Worm (Caenorhabditis elegans) whole organism, late embryonic: Measurements from ENCODE around the gene C48B4.9.

Experiments used
- T23F11.4 ChIP-seq: fragments of 200-800 bp; sonication (Bioruptor generic); optimal IDR thresholded peaks from 2 replicates; lab custom pipeline; 2018; ENCODE audit warnings: mild to moderate bottlenecking, missing genetic modification characterization, missing compliant biosample characterization
- ceh-18 ChIP-seq: sonication (generic microtip); optimal IDR thresholded peaks from 2 replicates; lab custom pipeline; 2016; ENCODE audit warnings: missing genetic modification characterization, missing compliant biosample characterization
- che-1 ChIP-seq: sonication (generic microtip); optimal IDR thresholded peaks from 2 replicates; lab custom pipeline; 2016; ENCODE audit warnings: mild to moderate bottlenecking, missing genetic modification characterization, missing compliant biosample characterization
- elt-2 ChIP-seq: sonication (generic microtip); optimal IDR thresholded peaks from 2 replicates; lab custom pipeline; 2016; ENCODE audit warnings: missing genetic modification reagents, missing genetic modification characterization, missing compliant biosample characterization
- fkh-6 ChIP-seq: sonication (generic microtip); optimal IDR thresholded peaks from 2 replicates; lab custom pipeline; 2016; ENCODE audit warnings: missing genetic modification characterization, missing compliant biosample characterization
- lin-11 ChIP-seq: fragments of 200-800 bp; sonication (Bioruptor generic); optimal IDR thresholded peaks from 2 replicates; lab custom pipeline; 2018; ENCODE audit warnings: mild to moderate bottlenecking, missing genetic modification characterization, missing compliant biosample characterization
- nfya-1 ChIP-seq: sonication (generic microtip); optimal IDR thresholded peaks from 2 replicates; lab custom pipeline; 2017; ENCODE audit warnings: missing genetic modification characterization, mild to moderate bottlenecking, missing compliant biosample characterization, antibody characterized with exemption, moderate library complexity
- npax-4 ChIP-seq: sonication (generic microtip); optimal IDR thresholded peaks from 2 replicates; lab custom pipeline; 2016; ENCODE audit warnings: missing genetic modification characterization, missing compliant biosample characterization
- pag-3 ChIP-seq: sonication (generic microtip); optimal IDR thresholded peaks from 2 replicates; lab custom pipeline; 2016; ENCODE audit warnings: missing compliant biosample characterization, missing genetic modification characterization, borderline replicate concordance
- pha-4 ChIP-seq: fragments of 150-350 bp; optimal IDR thresholded peaks from 2 replicates; lab custom pipeline; 2018; ENCODE audit warnings: missing biosample characterization, missing genetic modification reagents, missing genetic modification characterization
- unc-55 ChIP-seq: sonication (generic microtip); optimal IDR thresholded peaks from 2 replicates; lab custom pipeline; 2017; ENCODE audit warnings: missing biosample characterization, missing genetic modification reagents, missing genetic modification characterization
- zip-5 ChIP-seq: sonication (generic microtip); optimal IDR thresholded peaks from 2 replicates; lab custom pipeline; 2016; ENCODE audit warnings: missing genetic modification characterization, missing compliant biosample characterization

- TF ChIP-seq che-1 (no peak), unc-55 (GFP tag; lab: Kevin White, UChicago) (no peak), pha-4 (tag; lab: Kevin White, UChicago) (no peak), T23F11.4 (GFP tag; lab: Kevin White, UChicago) (no peak), elt-2 (tag; lab: Kevin White, UChicago) (no peak), ceh-18 (tag; lab: Kevin White, UChicago) (no peak), nfya-1 (tag; lab: Kevin White, UChicago) (no peak), lin-11 (no peak), zip-5 (no peak), npax-4 (tag; lab: Kevin White, UChicago) (no peak), fkh-6 (tag; lab: Kevin White, UChicago) (no peak), pag-3 (no peak)
Measured at ce11 chrIII:9556300-9556699, 6.8 kb downstream of the C48B4.9 start, which contains the start of gene ZK1098.11.
